ENCODE assay signal across 5 worm cellular contexts in the genomic region with DNA sequence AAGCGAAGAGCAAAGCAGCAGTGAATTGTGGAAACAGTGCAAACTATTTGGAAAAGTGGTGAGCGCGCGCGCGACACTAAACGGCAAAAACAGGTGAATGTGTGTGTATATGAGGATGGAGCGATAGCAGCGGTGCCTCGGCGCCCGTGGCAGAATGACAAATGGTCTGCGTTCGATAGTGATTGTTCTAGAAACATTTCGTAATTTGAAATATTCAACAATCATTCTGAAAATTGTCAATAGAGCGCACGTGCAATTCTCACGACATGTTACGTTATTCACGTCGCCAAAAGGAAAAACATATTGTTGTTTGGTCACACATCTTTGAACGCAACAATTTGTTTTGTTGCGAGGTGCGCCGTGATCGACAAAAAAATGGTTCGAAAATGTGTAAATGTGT.
TF ChIP-seq lines count a peak whose summit lies in the region.

No protein-coding gene starts in this region.

TF ChIP-seq in whole organism, L1 larva, 84 proteins besides CTCF, POLR2A, EP300 and RAD21:
- TF ChIP-seq hpl-2 (GFP tag; optimal IDR thresholded peaks at IDR 0.05; lab: Kevin White, UChicago) (no peak), ceh-90 (tag; optimal IDR thresholded peaks at IDR 0.05; lab: Kevin White, UChicago) (no peak), lin-14 (GFP tag; optimal IDR thresholded peaks at IDR 0.05; lab: Kevin White, UChicago) (peak; percentile 10), lin-35 (GFP tag; optimal IDR thresholded peaks at IDR 0.05; lab: Kevin White, UChicago) (peak in 1 of 2 experiments; percentile 5), nhr-71 (tag; optimal IDR thresholded peaks at IDR 0.05; lab: Kevin White, UChicago) (peak; percentile 3), grh-1 (GFP tag; IDR thresholded peaks at IDR 0.05; lab: Robert Waterston, UW) (no peak), skn-1 (tag; optimal IDR thresholded peaks at IDR 0.05; lab: Kevin White, UChicago) (peak; percentile 52), snu-23 (GFP tag; optimal IDR thresholded peaks at IDR 0.05; lab: Kevin White, UChicago) (peak; percentile 17)

TF ChIP-seq in whole organism, L2 larva, 48 proteins besides CTCF, POLR2A, EP300 and RAD21:
- peak; percentile 7 for TF ChIP-seq lin-11 (tag; optimal IDR thresholded peaks at IDR 0.05; lab: Kevin White, UChicago)
- TF ChIP-seq peb-1 (tag; optimal IDR thresholded peaks at IDR 0.05; lab: Kevin White, UChicago) = no peak
- TF ChIP-seq lin-13 (GFP tag; optimal IDR thresholded peaks at IDR 0.05; lab: Kevin White, UChicago) = no peak
- TF ChIP-seq ZK546.5 (tag; optimal IDR thresholded peaks at IDR 0.05; lab: Kevin White, UChicago) = no peak
- TF ChIP-seq crh-2 (tag; optimal IDR thresholded peaks at IDR 0.05; lab: Kevin White, UChicago) = peak; percentile 41
- peak; percentile 9 for TF ChIP-seq C34F6.9 (tag; optimal IDR thresholded peaks at IDR 0.05; lab: Kevin White, UChicago)
- TF ChIP-seq F13H6.1 (tag; optimal IDR thresholded peaks at IDR 0.05; lab: Kevin White, UChicago) = peak; percentile 2
- no peak for TF ChIP-seq fos-1 (tag; optimal IDR thresholded peaks at IDR 0.05; lab: Kevin White, UChicago)
- peak; percentile 23 for TF ChIP-seq nhr-129 (tag; optimal IDR thresholded peaks at IDR 0.05; lab: Kevin White, UChicago)
- no peak for TF ChIP-seq skn-1 (tag; optimal IDR thresholded peaks at IDR 0.05; lab: Kevin White, UChicago)
TF ChIP-seq in whole organism, L2 larva: peak in this region for 5.

TF ChIP-seq in whole organism, L3 larva, 47 proteins besides CTCF, POLR2A, EP300 and RAD21:
- TF ChIP-seq eor-1 (tag; optimal IDR thresholded peaks at IDR 0.05; lab: Kevin White, UChicago) (no peak), ZK546.5 (tag; optimal IDR thresholded peaks at IDR 0.05; lab: Kevin White, UChicago) (no peak), nhr-25 (tag; optimal IDR thresholded peaks at IDR 0.05; lab: Kevin White, UChicago) (peak; percentile 68), lin-15B (tag; optimal IDR thresholded peaks at IDR 0.05; lab: Kevin White, UChicago) (no peak), sea-2 (GFP tag; optimal IDR thresholded peaks at IDR 0.05; lab: Kevin White, UChicago) (no peak), daf-12 (tag; optimal IDR thresholded peaks at IDR 0.05; lab: Kevin White, UChicago) (no peak), elt-2 (tag; optimal IDR thresholded peaks at IDR 0.05; lab: Kevin White, UChicago) (peak; percentile 81), egl-5 (tag; optimal IDR thresholded peaks at IDR 0.05; lab: Kevin White, UChicago) (no peak), lin-39 (tag; optimal IDR thresholded peaks at IDR 0.05; lab: Kevin White, UChicago) (peak; percentile 73), nhr-23 (tag; optimal IDR thresholded peaks at IDR 0.05; lab: Kevin White, UChicago) (no peak), skn-1 (tag; optimal IDR thresholded peaks at IDR 0.05; lab: Kevin White, UChicago) (peak; percentile 18), nhr-28 (tag; optimal IDR thresholded peaks at IDR 0.05; lab: Kevin White, UChicago) (no peak), R02D3.7 (tag; optimal IDR thresholded peaks at IDR 0.05; lab: Kevin White, UChicago) (no peak), pha-4 (tag; optimal IDR thresholded peaks at IDR 0.05; lab: Kevin White, UChicago) (peak; percentile 76), jun-1 (tag; optimal IDR thresholded peaks at IDR 0.05; lab: Kevin White, UChicago) (peak; percentile 40), nfya-1 (tag; optimal IDR thresholded peaks at IDR 0.05; lab: Kevin White, UChicago; ENCODE audit: insufficient read depth) (peak; percentile 4), elt-1 (tag; optimal IDR thresholded peaks at IDR 0.05; lab: Kevin White, UChicago) (no peak), zag-1 (tag; optimal IDR thresholded peaks at IDR 0.05; lab: Kevin White, UChicago) (no peak), ztf-11 (tag; optimal IDR thresholded peaks at IDR 0.05; lab: Kevin White, UChicago) (no peak), egl-27 (tag; optimal IDR thresholded peaks at IDR 0.05; lab: Kevin White, UChicago) (no peak), ceh-82 (tag; optimal IDR thresholded peaks at IDR 0.05; lab: Kevin White, UChicago) (no peak), snpc-4 (tag; optimal IDR thresholded peaks at IDR 0.05; lab: Kevin White, UChicago) (no peak)

TF ChIP-seq in whole organism, L4 larva, 104 proteins besides CTCF, POLR2A, EP300 and RAD21 (continues in another document):
- TF ChIP-seq ces-1 (GFP tag; optimal IDR thresholded peaks at IDR 0.05; lab: Kevin White, UChicago) (no peak), dmd-6 (GFP tag; IDR thresholded peaks at IDR 0.05; lab: Robert Waterston, UW) (peak; percentile 57), aha-1 (tag; lab: Kevin White, UChicago) (peak; percentile 100), dmd-9 (GFP tag; IDR thresholded peaks at IDR 0.05; lab: Robert Waterston, UW) (no peak), madf-9 (GFP tag; conservative IDR thresholded peaks at IDR 0.05; lab: Robert Waterston, UW) (no peak), mep-1 (tag; optimal IDR thresholded peaks at IDR 0.05; lab: Kevin White, UChicago) (peak; percentile 45), mes-2 (tag; optimal IDR thresholded peaks at IDR 0.05; lab: Kevin White, UChicago; ENCODE audit: poor library complexity, severe bottlenecking) (no peak), ceh-20 (GFP tag; IDR thresholded peaks at IDR 0.05; lab: Robert Waterston, UW) (no peak), F49E8.2 (tag; optimal IDR thresholded peaks at IDR 0.05; lab: Kevin White, UChicago; ENCODE audit: borderline replicate concordance) (no peak), nhr-11 (tag; optimal IDR thresholded peaks at IDR 0.05; lab: Kevin White, UChicago) (no peak), ctbp-1 (GFP tag; IDR thresholded peaks at IDR 0.05; lab: Robert Waterston, UW) (no peak), zfp-2 (tag; optimal IDR thresholded peaks at IDR 0.05; lab: Kevin White, UChicago) (no peak), T20F7.1 (GFP tag; optimal IDR thresholded peaks at IDR 0.05; lab: Kevin White, UChicago) (no peak), nhr-42 (GFP tag; IDR thresholded peaks at IDR 0.05; lab: Robert Waterston, UW) (no peak), dve-1 (tag; optimal IDR thresholded peaks at IDR 0.05; lab: Kevin White, UChicago; ENCODE audit: insufficient read depth) (peak; percentile 62), spr-3 (GFP tag; optimal IDR thresholded peaks at IDR 0.05; lab: Kevin White, UChicago) (no peak), ceh-28 (tag; optimal IDR thresholded peaks at IDR 0.05; lab: Kevin White, UChicago) (no peak), egl-27 (tag; optimal IDR thresholded peaks at IDR 0.05; lab: Kevin White, UChicago) (no peak), hif-1 (tag; optimal IDR thresholded peaks at IDR 0.05; lab: Kevin White, UChicago) (peak; percentile 46 to 98), D1046.2 (GFP tag; IDR thresholded peaks at IDR 0.05; lab: Robert Waterston, UW) (no peak), sdz-12 (GFP tag; optimal IDR thresholded peaks at IDR 0.05; lab: Kevin White, UChicago) (no peak), snpc-4 (tag; optimal IDR thresholded peaks at IDR 0.05; lab: Kevin White, UChicago) (no peak), lin-15B (tag; optimal IDR thresholded peaks at IDR 0.05; lab: Kevin White, UChicago) (no peak), lin-38 (GFP tag; IDR thresholded peaks at IDR 0.05; lab: Robert Waterston, UW) (no peak; the same call in 1 of the 2 replicates), lin-13 (GFP tag; optimal IDR thresholded peaks at IDR 0.05; lab: Kevin White, UChicago) (peak; percentile 18), set-16 (GFP tag; IDR thresholded peaks at IDR 0.05; lab: Robert Waterston, UW) (no peak), daf-12 (tag; optimal IDR thresholded peaks at IDR 0.05; lab: Kevin White, UChicago) (no peak)

TF ChIP-seq in whole organism, young adult, 124 proteins besides CTCF, POLR2A, EP300 and RAD21:
- TF ChIP-seq snpc-4 (GFP tag; optimal IDR thresholded peaks at IDR 0.05; lab: Kevin White, UChicago) = no peak
- peak in 1 of 4 experiments; percentile 38 for TF ChIP-seq snpc-4 (tag; optimal IDR thresholded peaks at IDR 0.05; lab: Kevin White, UChicago)
- TF ChIP-seq madf-3 (GFP tag; IDR thresholded peaks at IDR 0.05; lab: Robert Waterston, UW) = no peak
- TF ChIP-seq nhr-80 (tag; optimal IDR thresholded peaks at IDR 0.05; lab: Kevin White, UChicago) = peak; percentile 61
- TF ChIP-seq lin-40 (tag; optimal IDR thresholded peaks at IDR 0.05; lab: Kevin White, UChicago) = peak; percentile 14
- peak; percentile 15 for TF ChIP-seq attf-5 (GFP tag; optimal IDR thresholded peaks at IDR 0.05; lab: Kevin White, UChicago)
- peak; percentile 60 for TF ChIP-seq B0336.3 (GFP tag; IDR thresholded peaks at IDR 0.05; lab: Robert Waterston, UW)
- peak; percentile 71 for TF ChIP-seq cebp-1 (GFP tag; IDR thresholded peaks at IDR 0.05; lab: Robert Waterston, UW)
- peak; percentile 89 for TF ChIP-seq cebp-1 (tag; optimal IDR thresholded peaks at IDR 0.05; lab: Kevin White, UChicago)
- TF ChIP-seq efl-1 (GFP tag; optimal IDR thresholded peaks at IDR 0.05; lab: Kevin White, UChicago) = no peak
TF ChIP-seq in whole organism, young adult: peak in this region for 6.
